Worm (Caenorhabditis elegans): ENCODE results near the gene nlp-23.

The nlp-23 gene

DNA sequence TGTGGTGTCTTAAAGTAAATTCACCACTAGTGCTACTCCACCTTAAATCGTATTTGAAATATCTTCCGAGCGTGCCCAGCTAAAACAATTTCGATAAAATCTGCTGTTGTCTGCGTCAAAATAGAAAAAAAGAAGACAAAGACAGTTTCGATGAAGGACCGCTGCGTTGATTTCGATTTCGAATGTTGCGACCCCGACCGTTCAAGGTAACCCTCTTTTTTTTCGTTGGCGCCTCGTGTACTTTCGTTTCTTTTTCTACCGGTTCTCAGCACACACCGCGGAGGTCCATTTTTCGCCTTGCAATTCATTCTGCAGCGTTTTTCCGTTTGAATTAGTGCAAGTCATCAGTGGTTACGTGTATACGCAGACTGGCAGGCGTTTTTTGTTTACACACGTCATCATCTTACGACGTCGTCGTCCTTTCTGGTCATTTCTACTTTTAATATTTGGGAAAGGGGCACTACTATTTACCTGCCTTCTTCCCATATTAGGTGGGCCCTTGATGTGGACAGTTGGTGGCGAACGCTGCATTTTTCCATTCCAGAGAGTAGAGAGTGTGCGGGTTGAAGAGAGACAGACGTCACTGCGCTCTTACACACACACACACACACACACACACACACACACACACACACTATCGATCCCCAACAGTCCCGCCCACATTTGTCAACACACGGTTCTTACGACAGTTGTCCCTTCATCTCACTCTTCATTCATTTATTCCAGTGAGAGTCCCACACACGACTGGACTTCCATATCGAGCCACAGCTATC, 25.5 kb upstream of the nlp-23 start (continued):
- TF ChIP-seq zip-4 (GFP tag; optimal IDR thresholded peaks at IDR 0.05) (no peak), nhr-12 (tag; optimal IDR thresholded peaks at IDR 0.05) (no peak), pqm-1 (tag; optimal IDR thresholded peaks at IDR 0.05) (no peak), unc-130 (tag; optimal IDR thresholded peaks at IDR 0.05) (peak; percentile 14), jun-1 (tag; optimal IDR thresholded peaks at IDR 0.05) (peak; percentile 15), nhr-77 (tag; optimal IDR thresholded peaks at IDR 0.05) (no peak), nhr-71 (tag; optimal IDR thresholded peaks at IDR 0.05) (peak; percentile 52), lsy-2 (tag; optimal IDR thresholded peaks at IDR 0.05) (peak in 1 of 2 experiments; percentile 8), skn-1 (tag; optimal IDR thresholded peaks at IDR 0.05) (peak; percentile 12), dpl-1 (GFP tag; optimal IDR thresholded peaks at IDR 0.05) (no peak), unc-86 (tag; optimal IDR thresholded peaks at IDR 0.05) (no peak), mef-2 (tag; optimal IDR thresholded peaks at IDR 0.05) (no peak), isw-1 (GFP tag; IDR thresholded peaks at IDR 0.05) (no peak), nhr-85 (tag) (peak; percentile 96), ceh-90 (tag; optimal IDR thresholded peaks at IDR 0.05) (no peak), xbp-1 (tag; optimal IDR thresholded peaks at IDR 0.05) (no peak), fkh-4 (tag; optimal IDR thresholded peaks at IDR 0.05; ENCODE audit: borderline replicate concordance) (no peak), nhr-19 (GFP tag; conservative IDR thresholded peaks at IDR 0.05) (no peak), lin-13 (GFP tag; optimal IDR thresholded peaks at IDR 0.05) (no peak)

DNA sequence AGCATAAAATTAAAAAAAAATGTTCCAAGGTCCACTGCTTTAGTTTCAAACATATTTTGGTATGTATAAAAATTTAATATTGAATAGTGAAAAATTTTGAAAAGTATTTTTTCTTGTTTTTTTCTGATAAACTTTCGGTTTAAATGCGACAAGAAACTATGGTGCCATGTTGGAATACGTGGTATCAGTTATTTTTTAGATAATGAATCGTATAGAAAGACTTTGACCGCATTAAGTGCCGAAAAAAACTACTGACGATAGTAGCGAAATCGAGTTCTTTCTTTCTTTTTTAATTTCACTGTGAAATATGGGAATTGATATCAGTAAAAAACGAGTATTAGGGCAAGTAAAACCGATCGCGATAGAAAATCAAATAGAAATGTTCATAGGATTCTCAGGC, 23.1 kb upstream of the nlp-23 start, which contains the start of gene T24D8.6:
TSS of gene T24D8.6 (minus strand) at position 101 of the 400 bp plus-strand sequence.
- no peak for TF ChIP-seq egl-27 (tag; optimal IDR thresholded peaks at IDR 0.05)
- no peak for TF ChIP-seq lin-13 (GFP tag; optimal IDR thresholded peaks at IDR 0.05)
- no peak for TF ChIP-seq zip-4 (GFP tag; optimal IDR thresholded peaks at IDR 0.05)
- no peak for TF ChIP-seq ama-1 (optimal IDR thresholded peaks at IDR 0.05)
- no peak for TF ChIP-seq ceh-90 (tag; optimal IDR thresholded peaks at IDR 0.05)
- no peak for TF ChIP-seq lsy-2 (tag; optimal IDR thresholded peaks at IDR 0.05)
- no peak for TF ChIP-seq nhr-12 (tag; optimal IDR thresholded peaks at IDR 0.05)
- TF ChIP-seq sptf-1 (tag; optimal IDR thresholded peaks at IDR 0.05), result no peak

- peak; percentile 81 for TF ChIP-seq ceh-88 (GFP tag; IDR thresholded peaks at IDR 0.05)
- peak; percentile 94 for TF ChIP-seq nhr-85 (tag)
- TF ChIP-seq zip-4 (GFP tag; optimal IDR thresholded peaks at IDR 0.05), result peak; percentile 65
- TF ChIP-seq sox-4 (tag; optimal IDR thresholded peaks at IDR 0.05), result peak; percentile 88
- TF ChIP-seq pqm-1 (tag; optimal IDR thresholded peaks at IDR 0.05), result no peak
- TF ChIP-seq rnt-1 (tag; optimal IDR thresholded peaks at IDR 0.05), result peak; percentile 68
- TF ChIP-seq lin-39 (tag; optimal IDR thresholded peaks at IDR 0.05), result peak; percentile 86
- peak; percentile 55 to 62 for TF ChIP-seq efl-1 (optimal IDR thresholded peaks at IDR 0.05)
- peak in 1 of 2 experiments; percentile 94 for TF ChIP-seq efl-1 (GFP tag; optimal IDR thresholded peaks at IDR 0.05 in 1 of 2)
- TF ChIP-seq nhr-71 (tag; optimal IDR thresholded peaks at IDR 0.05), result peak; percentile 91
- TF ChIP-seq xbp-1 (tag; optimal IDR thresholded peaks at IDR 0.05), result peak; percentile 73
- TF ChIP-seq unc-62 (GFP tag; optimal IDR thresholded peaks at IDR 0.05), result no peak
- no peak for TF ChIP-seq pag-3 (tag; optimal IDR thresholded peaks at IDR 0.05; ENCODE audit: borderline replicate concordance, insufficient read depth)
- peak; percentile 67 for TF ChIP-seq snpc-4 (tag; optimal IDR thresholded peaks at IDR 0.05)
- TF ChIP-seq nhr-76 (tag; optimal IDR thresholded peaks at IDR 0.05), result no peak
- TF ChIP-seq lsy-2 (tag; optimal IDR thresholded peaks at IDR 0.05), result peak; percentile 87 to 88
- TF ChIP-seq unc-130 (tag; optimal IDR thresholded peaks at IDR 0.05), result no peak
- TF ChIP-seq ztf-4 (tag; optimal IDR thresholded peaks at IDR 0.05), result peak; percentile 81
- TF ChIP-seq nhr-237 (tag; optimal IDR thresholded peaks at IDR 0.05), result peak; percentile 90
- TF ChIP-seq mab-9 (GFP tag; IDR thresholded peaks at IDR 0.05), result peak; percentile 69; the same call in 1 of the 2 replicates
- TF ChIP-seq mep-1 (tag; optimal IDR thresholded peaks at IDR 0.05), result peak; percentile 94
- peak; percentile 97 for TF ChIP-seq nhr-90 (tag; optimal IDR thresholded peaks at IDR 0.05; ENCODE audit: poor library complexity)
- TF ChIP-seq pax-3 (tag; optimal IDR thresholded peaks at IDR 0.05), result peak; percentile 71
- TF ChIP-seq skn-1 (tag; optimal IDR thresholded peaks at IDR 0.05), result peak; percentile 99
- peak; percentile 96 for TF ChIP-seq nhr-47 (tag; optimal IDR thresholded peaks at IDR 0.05)
- TF ChIP-seq ceh-63 (GFP tag; optimal IDR thresholded peaks at IDR 0.05), result no peak
- TF ChIP-seq isw-1 (GFP tag; IDR thresholded peaks at IDR 0.05), result peak; percentile 48
- TF ChIP-seq aha-1 (tag; optimal IDR thresholded peaks at IDR 0.05), result no peak
- peak; percentile 79 for TF ChIP-seq swsn-7 (tag; optimal IDR thresholded peaks at IDR 0.05)
- no peak for TF ChIP-seq sptf-1 (tag; optimal IDR thresholded peaks at IDR 0.05)
- no peak for TF ChIP-seq ces-1 (GFP tag; optimal IDR thresholded peaks at IDR 0.05)
- peak; percentile 85 for TF ChIP-seq nhr-77 (tag; optimal IDR thresholded peaks at IDR 0.05)
- TF ChIP-seq jun-1 (tag; optimal IDR thresholded peaks at IDR 0.05), result peak; percentile 94
- peak; percentile 24 to 81 for TF ChIP-seq lin-35 (GFP tag; optimal IDR thresholded peaks at IDR 0.05)
- TF ChIP-seq egl-27 (tag; optimal IDR thresholded peaks at IDR 0.05), result no peak
- peak; percentile 87 for TF ChIP-seq nhr-20 (tag; optimal IDR thresholded peaks at IDR 0.05)
Observed at ce11 chrX:2364703-2365299, 22.0 kb upstream of the nlp-23 start.

All from whole organism, L1 larva.